Fruit fly (Drosophila melanogaster) whole organism, embryonic: ENCODE results near the gene Vps13D.

Experiments used
- Aef1 ChIP-seq: fragments of 200-800 bp; sonication (Bioruptor generic); IDR thresholded peaks from 3 replicates; pipeline ENCODE4 v1.3.6; 2022; ENCODE audit warnings: missing biosample characterization, missing genetic modification characterization
- BEAF-32 ChIP-seq: fragments of 200-800 bp; sonication (Bioruptor generic); optimal IDR thresholded peaks from 3 replicates; lab custom pipeline; 2017; ENCODE audit warnings: missing biosample characterization, missing genetic modification characterization, mild to moderate bottlenecking, moderate library complexity, missing genetic modification reagents
- Bdp1 ChIP-seq: fragments of 200-800 bp; sonication (Bioruptor generic); optimal IDR thresholded peaks from 3 replicates; lab custom pipeline; 2016; ENCODE audit warnings: missing biosample characterization, missing genetic modification characterization
- CG11695 ChIP-seq: fragments of 200-800 bp; sonication (Bioruptor generic); IDR thresholded peaks from 3 replicates; pipeline ENCODE4 v1.3.6; 2022; ENCODE audit warnings: missing biosample characterization, missing genetic modification characterization
- CG12155 ChIP-seq: fragments of 200-800 bp; sonication (Bioruptor generic); optimal IDR thresholded peaks from 3 replicates; lab custom pipeline; 2016; ENCODE audit warnings: missing biosample characterization, missing genetic modification characterization
- CG12236 ChIP-seq: fragments of 200-800 bp; sonication (Bioruptor generic); optimal IDR thresholded peaks from 2 replicates; lab custom pipeline; 2016; ENCODE audit warnings: missing biosample characterization, missing genetic modification characterization
- CG12299 ChIP-seq: fragments of 200-800 bp; sonication (Bioruptor generic); optimal IDR thresholded peaks from 2 replicates; lab custom pipeline; 2018; ENCODE audit warnings: missing biosample characterization, mild to moderate bottlenecking, missing genetic modification characterization
- CG13287 ChIP-seq: fragments of 200-800 bp; sonication (Bioruptor generic); IDR thresholded peaks from 2 replicates; pipeline ENCODE4 v1.3.6; 2022; ENCODE audit warnings: missing biosample characterization, missing genetic modification characterization; ENCODE audit not compliant: partially characterized antibody
- CG13894 ChIP-seq: fragments of 200-800 bp; sonication (Bioruptor generic); optimal IDR thresholded peaks from 3 replicates; lab custom pipeline; 2018; ENCODE audit warnings: missing biosample characterization, mild to moderate bottlenecking, missing genetic modification characterization, moderate library complexity
- CG14050 ChIP-seq: fragments of 200-800 bp; sonication (Bioruptor generic); IDR thresholded peaks from 3 replicates; pipeline ENCODE4 v1.3.6; 2022; ENCODE audit warnings: missing biosample characterization, missing genetic modification characterization
- CG15073 ChIP-seq: fragments of 200-800 bp; sonication (Bioruptor generic); optimal IDR thresholded peaks from 2 replicates; lab custom pipeline; 2016; ENCODE audit warnings: missing biosample characterization, missing genetic modification characterization
- CG15514 ChIP-seq: fragments of 200-800 bp; sonication (Bioruptor generic); optimal IDR thresholded peaks from 3 replicates; lab custom pipeline; 2017; ENCODE audit warnings: missing biosample characterization, missing genetic modification characterization, mild to moderate bottlenecking, moderate library complexity, missing genetic modification reagents
- CG17612 ChIP-seq: fragments of 200-800 bp; sonication (Bioruptor generic); IDR thresholded peaks from 2 replicates; pipeline ENCODE4 v1.3.6; 2022; ENCODE audit warnings: missing biosample characterization, missing genetic modification characterization
- CG18764 ChIP-seq: fragments of 200-800 bp; sonication (Bioruptor generic); optimal IDR thresholded peaks from 3 replicates; lab custom pipeline; 2016; ENCODE audit warnings: missing biosample characterization, missing genetic modification characterization
- CG30431 ChIP-seq: fragments of 200-800 bp; sonication (Bioruptor generic); optimal IDR thresholded peaks from 2 replicates; lab custom pipeline; 2017; ENCODE audit warnings: missing biosample characterization, missing genetic modification characterization
- CG31365 ChIP-seq: fragments of 200-800 bp; sonication (Bioruptor generic); optimal IDR thresholded peaks from 2 replicates; lab custom pipeline; 2018; ENCODE audit warnings: missing biosample characterization, mild to moderate bottlenecking, missing genetic modification characterization
- CG33557 ChIP-seq: fragments of 200-800 bp; sonication (Bioruptor generic); optimal IDR thresholded peaks from 2 replicates; lab custom pipeline; 2019; ENCODE audit warnings: missing biosample characterization, mild to moderate bottlenecking, missing genetic modification characterization, moderate library complexity
- CG34224 ChIP-seq: fragments of 200-800 bp; sonication (Bioruptor generic); IDR thresholded peaks from 3 replicates; pipeline ENCODE4 v1.3.6; 2022; ENCODE audit warnings: missing biosample characterization, missing genetic modification characterization; ENCODE audit not compliant: partially characterized antibody
- CG3995 ChIP-seq: fragments of 200-800 bp; sonication (Bioruptor generic); optimal IDR thresholded peaks from 3 replicates; lab custom pipeline; 2016; ENCODE audit warnings: missing biosample characterization, missing genetic modification characterization
- CG42726 ChIP-seq: fragments of 200-800 bp; sonication (Bioruptor generic); IDR thresholded peaks from 2 replicates; pipeline ENCODE4 v1.3.6; 2022; ENCODE audit warnings: missing biosample characterization, missing genetic modification characterization; ENCODE audit not compliant: partially characterized antibody
- CG4282 ChIP-seq: fragments of 200-800 bp; sonication (Bioruptor generic); optimal IDR thresholded peaks from 2 replicates; lab custom pipeline; 2016; ENCODE audit warnings: missing biosample characterization, missing genetic modification characterization
- CG43689 ChIP-seq: fragments of 200-800 bp; sonication (Bioruptor generic); IDR thresholded peaks from 2 replicates; pipeline ENCODE4 v1.3.6; 2022; ENCODE audit warnings: missing biosample characterization, missing genetic modification characterization
- CG6689 ChIP-seq: fragments of 200-800 bp; sonication (Bioruptor generic); IDR thresholded peaks from 2 replicates; pipeline ENCODE4 v1.3.6; 2022; ENCODE audit warnings: missing biosample characterization, missing genetic modification characterization
- CG6791 ChIP-seq: fragments of 200-800 bp; sonication (Bioruptor generic); IDR thresholded peaks from 3 replicates; pipeline ENCODE4 v1.3.6; 2022; ENCODE audit warnings: missing biosample characterization, missing genetic modification characterization; ENCODE audit not compliant: partially characterized antibody
- CG8924 ChIP-seq: fragments of 200-800 bp; optimal IDR thresholded peaks from 3 replicates; lab custom pipeline; 2019; ENCODE audit warnings: missing biosample characterization, mild to moderate bottlenecking, missing genetic modification characterization, moderate library complexity
- Camta ChIP-seq: fragments of 200-800 bp; sonication (Bioruptor generic); optimal IDR thresholded peaks from 2 replicates; lab custom pipeline; 2016; ENCODE audit warnings: missing biosample characterization, missing genetic modification characterization
- D19B ChIP-seq: fragments of 200-800 bp; sonication (Bioruptor generic); optimal IDR thresholded peaks from 2 replicates; lab custom pipeline; 2017; ENCODE audit warnings: missing biosample characterization, mild to moderate bottlenecking, missing genetic modification characterization
- Dp ChIP-seq: fragments of 200-800 bp; sonication (Bioruptor generic); optimal IDR thresholded peaks from 2 replicates; lab custom pipeline; 2018; ENCODE audit warnings: missing biosample characterization, mild to moderate bottlenecking, missing genetic modification characterization, moderate library complexity
- Dref ChIP-seq: fragments of 200-800 bp; sonication (Bioruptor generic); IDR thresholded peaks from 2 replicates; pipeline ENCODE4 v1.3.6; 2022; ENCODE audit warnings: missing biosample characterization, missing genetic modification characterization
- ERR ChIP-seq: fragments of 200-800 bp; sonication (Bioruptor generic); optimal IDR thresholded peaks from 2 replicates; lab custom pipeline; 2016; ENCODE audit warnings: missing biosample characterization, missing genetic modification characterization
- Ets65A ChIP-seq: fragments of 200-800 bp; sonication (Bioruptor generic); peaks from one replicate; lab custom pipeline; 2016; ENCODE audit warnings: missing biosample characterization, missing genetic modification characterization
- HLH4C ChIP-seq: fragments of 200-800 bp; sonication (Bioruptor generic); IDR thresholded peaks from 3 replicates; pipeline ENCODE4 v1.3.6; 2022; ENCODE audit warnings: missing biosample characterization, missing genetic modification characterization; ENCODE audit not compliant: partially characterized antibody
- Hsf ChIP-seq: fragments of 200-800 bp; sonication (Bioruptor generic); optimal IDR thresholded peaks from 3 replicates; lab custom pipeline; 2016; ENCODE audit warnings: missing biosample characterization, missing genetic modification characterization
- MBD-R2 ChIP-seq: fragments of 200-800 bp; sonication (Bioruptor generic); IDR thresholded peaks from 2 replicates; pipeline ENCODE4 v1.3.6; 2022; ENCODE audit warnings: missing biosample characterization, missing genetic modification characterization
- Myb ChIP-seq: fragments of 200-800 bp; sonication (Bioruptor generic); optimal IDR thresholded peaks from 2 replicates; lab custom pipeline; 2016; ENCODE audit warnings: missing biosample characterization, missing genetic modification characterization
- NK7.1 ChIP-seq: fragments of 200-800 bp; sonication (Bioruptor generic); optimal IDR thresholded peaks from 3 replicates; lab custom pipeline; 2016; ENCODE audit warnings: missing biosample characterization, missing genetic modification characterization
- Rfx ChIP-seq: fragments of 200-800 bp; sonication (Bioruptor generic); IDR thresholded peaks from 2 replicates; pipeline ENCODE4 v1.3.6; 2022; ENCODE audit warnings: missing biosample characterization, missing genetic modification characterization
- YL-1 ChIP-seq: fragments of 200-800 bp; sonication (Bioruptor generic); optimal IDR thresholded peaks from 3 replicates; lab custom pipeline; 2017; ENCODE audit warnings: missing biosample characterization, mild to moderate bottlenecking, missing genetic modification characterization
- chn ChIP-seq: fragments of 200-800 bp; sonication (Bioruptor generic); optimal IDR thresholded peaks from 2 replicates; lab custom pipeline; 2016; ENCODE audit warnings: missing biosample characterization, missing genetic modification characterization
- eve ChIP-seq, 2 experiments: fragments of >200 bp; optimal IDR thresholded peaks; 2 replicates each; lab custom pipeline; 2017; ENCODE audit warnings: missing biosample characterization in 2 of 2, missing genetic modification characterization in 2 of 2
- fd102C ChIP-seq: fragments of 200-800 bp; sonication (Bioruptor generic); optimal IDR thresholded peaks from 2 replicates; lab custom pipeline; 2018; ENCODE audit warnings: missing biosample characterization, mild to moderate bottlenecking, missing genetic modification characterization, moderate library complexity
- fu2 ChIP-seq: fragments of 200-800 bp; sonication (Bioruptor generic); optimal IDR thresholded peaks from 2 replicates; lab custom pipeline; 2016; ENCODE audit warnings: missing biosample characterization, missing genetic modification characterization
- gfzf ChIP-seq: fragments of 200-800 bp; sonication (Bioruptor generic); optimal IDR thresholded peaks from 2 replicates; lab custom pipeline; 2016; ENCODE audit warnings: missing biosample characterization, mild to moderate bottlenecking, missing genetic modification characterization, moderate library complexity
- hb ChIP-seq: fragments of 200-800 bp; sonication (Bioruptor generic); IDR thresholded peaks from 3 replicates; pipeline ENCODE4 v1.3.6; 2022; ENCODE audit warnings: missing biosample characterization, missing genetic modification characterization; ENCODE audit not compliant: partially characterized antibody
- kay ChIP-seq: fragments of 200-800 bp; sonication (Bioruptor generic); optimal IDR thresholded peaks from 2 replicates; lab custom pipeline; 2016; ENCODE audit warnings: missing biosample characterization, missing genetic modification characterization
- ken ChIP-seq: fragments of 200-800 bp; sonication (Bioruptor generic); IDR thresholded peaks from 3 replicates; pipeline ENCODE4 v1.3.6; 2022; ENCODE audit warnings: missing biosample characterization, missing genetic modification characterization
- lbe ChIP-seq: fragments of 200-800 bp; sonication (Bioruptor generic); optimal IDR thresholded peaks from 2 replicates; lab custom pipeline; 2016; ENCODE audit warnings: missing biosample characterization, mild to moderate bottlenecking, missing genetic modification characterization
- nom ChIP-seq: fragments of 200-800 bp; sonication (Bioruptor generic); optimal IDR thresholded peaks from 2 replicates; lab custom pipeline; 2017; ENCODE audit warnings: missing biosample characterization, missing genetic modification characterization, mild to moderate bottlenecking, moderate library complexity, missing genetic modification reagents
- org-1 ChIP-seq: fragments of 200-800 bp; sonication (Bioruptor generic); optimal IDR thresholded peaks from 2 replicates; lab custom pipeline; 2017; ENCODE audit warnings: missing biosample characterization, missing genetic modification characterization
- pzg ChIP-seq: fragments of 200-800 bp; sonication (Bioruptor generic); optimal IDR thresholded peaks from 3 replicates; lab custom pipeline; 2018; ENCODE audit warnings: missing biosample characterization, mild to moderate bottlenecking, missing genetic modification characterization, moderate library complexity
- zen2 ChIP-seq: fragments of 200-800 bp; sonication (Bioruptor generic); IDR thresholded peaks from 3 replicates; pipeline ENCODE4 v1.3.6; 2022; ENCODE audit warnings: missing biosample characterization, missing genetic modification characterization; ENCODE audit not compliant: partially characterized antibody

Gene Vps13D

dm6 chr3L:12745121-12745770 lies 9.6 kb upstream of the Vps13D start, which contains the start of gene CG32109 (continued):
- TF ChIP-seq lbe (GFP tag; lab: Kevin White, UChicago) (peak; percentile 51), BEAF-32 (GFP tag; lab: Kevin White, UChicago) (no peak), org-1 (GFP tag; lab: Kevin White, UChicago) (no peak), Dref (GFP tag; lab: Robert Waterston, UW) (no peak), CG17612 (GFP tag; lab: Robert Waterston, UW) (no peak), D19B (GFP tag; lab: Kevin White, UChicago) (peak; percentile 31), gfzf (GFP tag; lab: Kevin White, UChicago) (peak; percentile 57), CG8924 (no peak), Ets65A (GFP tag; lab: Kevin White, UChicago) (no peak), ken (GFP tag; lab: Robert Waterston, UW) (no peak), CG33557 (no peak), pzg (GFP tag; lab: Kevin White, UChicago) (peak; percentile 23), CG11695 (no peak), Rfx (GFP tag; lab: Robert Waterston, UW) (no peak), YL-1 (peak; percentile 19), nom (GFP tag; lab: Kevin White, UChicago) (peak; percentile 27), CG14050 (GFP tag; lab: Robert Waterston, UW) (no peak), CG34224 (GFP tag; lab: Robert Waterston, UW) (peak; percentile 18; the same call in 1 of the 3 replicates), CG15073 (GFP tag; lab: Kevin White, UChicago) (no peak), zen2 (no peak), CG12236 (GFP tag; lab: Kevin White, UChicago) (no peak), NK7.1 (GFP tag; lab: Kevin White, UChicago) (no peak), Aef1 (GFP tag; lab: Robert Waterston, UW) (no peak), Myb (no peak), CG30431 (GFP tag; lab: Kevin White, UChicago) (no peak), MBD-R2 (GFP tag; lab: Robert Waterston, UW) (peak; percentile 37; the same call in 1 of the 2 replicates), chn (GFP tag; lab: Kevin White, UChicago) (no peak), eve (GFP tag; optimal IDR thresholded peaks at IDR 0.05; lab: Kevin White, UChicago) (no peak), CG13287 (GFP tag; lab: Robert Waterston, UW) (peak; percentile 18; the same call in 1 of the 2 replicates), CG31365 (tag; lab: Kevin White, UChicago) (no peak), Bdp1 (GFP tag; lab: Kevin White, UChicago) (no peak)

- no peak for TF ChIP-seq Dp
- TF ChIP-seq ERR (GFP tag; lab: Kevin White, UChicago): no peak
- TF ChIP-seq CG18764 (GFP tag; lab: Kevin White, UChicago): no peak
- TF ChIP-seq CG6791: peak; percentile 42; the same call in 1 of the 3 replicates
- no peak for TF ChIP-seq fd102C (GFP tag; lab: Kevin White, UChicago)
- TF ChIP-seq fu2 (GFP tag; lab: Kevin White, UChicago): no peak
- no peak for TF ChIP-seq CG43689 (GFP tag; lab: Robert Waterston, UW)
- TF ChIP-seq CG12155: no peak
- TF ChIP-seq HLH4C (GFP tag; lab: Robert Waterston, UW): peak; percentile 83
- TF ChIP-seq CG3995 (GFP tag; lab: Kevin White, UChicago): no peak
- TF ChIP-seq CG42726: no peak
- TF ChIP-seq CG13894 (tag; lab: Kevin White, UChicago): no peak
- TF ChIP-seq CG4282 (GFP tag; lab: Kevin White, UChicago): no peak
- no peak for TF ChIP-seq kay (GFP tag; lab: Kevin White, UChicago)
- TF ChIP-seq CG6689: no peak
- no peak for TF ChIP-seq CG15514 (GFP tag; lab: Kevin White, UChicago)
- no peak for TF ChIP-seq Camta (GFP tag; lab: Kevin White, UChicago)
- peak; percentile 55; the same call in 1 of the 3 replicates for TF ChIP-seq hb (GFP tag; lab: Robert Waterston, UW)
- TF ChIP-seq Hsf (GFP tag; lab: Kevin White, UChicago): no peak
- TF ChIP-seq CG12299 (tag; lab: Kevin White, UChicago): no peak
These were observed 8.6 kb upstream of the Vps13D start for dm6 chr3L:12746241-12746640.
